Worm (Caenorhabditis elegans): ENCODE results near the gene ttyh-1.
A peak's percentile ranks its signal among the peaks of the same experiment; 100 is the strongest.

- no peak for TF ChIP-seq nhr-23 (tag; optimal IDR thresholded peaks at IDR 0.05)
- TF ChIP-seq ceh-16 (tag; optimal IDR thresholded peaks at IDR 0.05), result no peak
- TF ChIP-seq nhr-77 (tag; optimal IDR thresholded peaks at IDR 0.05), result no peak
- peak; percentile 87 for TF ChIP-seq pha-4 (tag; optimal IDR thresholded peaks at IDR 0.05)
- no peak for TF ChIP-seq unc-62 (GFP tag; optimal IDR thresholded peaks at IDR 0.05)
- no peak for TF ChIP-seq unc-39 (tag; optimal IDR thresholded peaks at IDR 0.05)
- no peak for TF ChIP-seq aly-2 (tag; optimal IDR thresholded peaks at IDR 0.05)
- peak; percentile 17 for TF ChIP-seq jun-1 (tag; optimal IDR thresholded peaks at IDR 0.05)
Measured at ce11 chrX:11407682-11408335, 39.3 kb downstream of the ttyh-1 start, which contains the start of gene F08B12.4.

All from whole organism, L3 larva.